Worm (Caenorhabditis elegans) whole organism, young adult: ENCODE results near the gene valv-1.
A peak's percentile ranks its signal among the peaks of the same experiment; 100 is the strongest.

ENCODE experiments used
- B0019.2 ChIP-seq: fragments of 200-800 bp; sonication (Bioruptor generic); conservative IDR thresholded peaks from 2 replicates; pipeline ENCODE4 v1.3.6; 2022; ENCODE audit warnings: missing genetic modification reagents, missing genetic modification characterization, missing compliant biosample characterization
- B0261.1 ChIP-seq: sonication (generic microtip); optimal IDR thresholded peaks from 2 replicates; lab custom pipeline; 2016; ENCODE audit warnings: mild to moderate bottlenecking, missing genetic modification characterization, moderate library complexity, missing compliant biosample characterization
- B0336.3 ChIP-seq: fragments of 200-800 bp; sonication (Bioruptor generic); IDR thresholded peaks from 2 replicates; pipeline ENCODE4 v1.3.6; 2022; ENCODE audit warnings: missing genetic modification characterization, missing compliant biosample characterization
- F23B12.7 ChIP-seq: sonication (generic microtip); optimal IDR thresholded peaks from 2 replicates; lab custom pipeline; 2017; ENCODE audit warnings: missing genetic modification characterization, mild to moderate bottlenecking, missing compliant biosample characterization, antibody characterized with exemption, moderate library complexity; ENCODE audit not compliant: insufficient read depth
- F52B5.7 ChIP-seq: sonication (generic microtip); optimal IDR thresholded peaks from 2 replicates; lab custom pipeline; 2016; ENCODE audit warnings: mild to moderate bottlenecking, missing genetic modification characterization, missing compliant biosample characterization
- F55B11.4 ChIP-seq: sonication (generic microtip); optimal IDR thresholded peaks from 2 replicates; lab custom pipeline; 2016; ENCODE audit warnings: missing compliant biosample characterization, missing genetic modification characterization, borderline replicate concordance; ENCODE audit not compliant: insufficient read depth
- K11D2.4 ChIP-seq: fragments of 200-800 bp; sonication (Bioruptor generic); IDR thresholded peaks from 2 replicates; pipeline ENCODE4 v1.3.6; 2022; ENCODE audit warnings: missing genetic modification reagents, missing genetic modification characterization, missing compliant biosample characterization
- K12H6.12 ChIP-seq: fragments of 200-800 bp; sonication (Bioruptor generic); optimal IDR thresholded peaks from 2 replicates; lab custom pipeline; 2018; ENCODE audit warnings: mild to moderate bottlenecking, missing genetic modification characterization, missing compliant biosample characterization
- Y56A3A.18 ChIP-seq: fragments of 200-800 bp; sonication (Bioruptor generic); IDR thresholded peaks from 2 replicates; pipeline ENCODE4 v1.3.6; 2022; ENCODE audit warnings: missing genetic modification reagents, missing genetic modification characterization, missing compliant biosample characterization
- Y79H2A.3 ChIP-seq: fragments of 200-800 bp; sonication (Bioruptor generic); conservative IDR thresholded peaks from 2 replicates; pipeline ENCODE4 v1.3.6; 2022; ENCODE audit warnings: missing genetic modification reagents, missing genetic modification characterization, missing compliant biosample characterization
- Y95B8A.8 ChIP-seq: fragments of 200-800 bp; sonication (Bioruptor generic); IDR thresholded peaks from 2 replicates; pipeline ENCODE4 v1.3.6; 2022; ENCODE audit warnings: missing genetic modification reagents, missing genetic modification characterization, missing compliant biosample characterization
- ama-1 ChIP-seq, 3 experiments: fragments of 150-350 bp in 1 of 3; sonication (generic microtip) in 2 of 3; optimal IDR thresholded peaks; 2 replicates each; lab custom pipeline; 2014 to 2018; ENCODE audit warnings: missing biosample characterization in 2 of 3, missing genetic modification characterization in 2 of 3, missing genetic modification reagents in 2 of 3
- aptf-3 ChIP-seq: fragments of 200-800 bp; sonication (Bioruptor generic); IDR thresholded peaks from 2 replicates; pipeline ENCODE4 v1.3.6; 2022; ENCODE audit warnings: missing genetic modification characterization, missing compliant biosample characterization
- athp-1 ChIP-seq: sonication (generic microtip); optimal IDR thresholded peaks from 2 replicates; lab custom pipeline; 2017; ENCODE audit warnings: mild to moderate bottlenecking, missing genetic modification characterization, missing compliant biosample characterization
- attf-6 ChIP-seq: fragments of 200-800 bp; sonication (Bioruptor generic); IDR thresholded peaks from 2 replicates; pipeline ENCODE4 v1.3.6; 2022; ENCODE audit warnings: missing genetic modification reagents, missing genetic modification characterization, missing compliant biosample characterization
- ceh-40 ChIP-seq: fragments of 200-800 bp; sonication (Bioruptor generic); IDR thresholded peaks from 2 replicates; pipeline ENCODE4 v1.3.6; 2022; ENCODE audit warnings: missing genetic modification characterization, missing compliant biosample characterization
- ceh-91 ChIP-seq: fragments of 200-800 bp; sonication (Bioruptor generic); IDR thresholded peaks from 2 replicates; pipeline ENCODE4 v1.3.6; 2022; ENCODE audit warnings: missing genetic modification reagents, missing genetic modification characterization, missing compliant biosample characterization
- dox-1 ChIP-seq: fragments of 200-800 bp; sonication (Bioruptor generic); IDR thresholded peaks from 2 replicates; pipeline ENCODE4 v1.3.6; 2022; ENCODE audit warnings: missing genetic modification reagents, missing genetic modification characterization, missing compliant biosample characterization
- egl-18 ChIP-seq: fragments of 200-800 bp; sonication (Bioruptor generic); IDR thresholded peaks from 2 replicates; pipeline ENCODE4 v1.3.6; 2022; ENCODE audit warnings: missing genetic modification reagents, missing genetic modification characterization, missing compliant biosample characterization
- ekl-4 ChIP-seq: fragments of 200-800 bp; sonication (Bioruptor generic); IDR thresholded peaks from 2 replicates; pipeline ENCODE4 v1.3.6; 2022; ENCODE audit warnings: missing genetic modification reagents, missing genetic modification characterization, missing compliant biosample characterization
- fkh-3 ChIP-seq: sonication (generic microtip); optimal IDR thresholded peaks from 2 replicates; lab custom pipeline; 2016; ENCODE audit warnings: mild to moderate bottlenecking, missing genetic modification characterization, missing compliant biosample characterization
- gei-17 ChIP-seq: fragments of 200-800 bp; sonication (Bioruptor generic); optimal IDR thresholded peaks from 2 replicates; lab custom pipeline; 2018; ENCODE audit warnings: mild to moderate bottlenecking, missing genetic modification characterization, missing compliant biosample characterization
- him-1 ChIP-seq: sonication (generic microtip); optimal IDR thresholded peaks from 2 replicates; lab custom pipeline; 2016; ENCODE audit warnings: missing genotype, missing genetic modification reagents, missing genetic modification characterization, missing compliant biosample characterization
- hmg-1.2 ChIP-seq: fragments of 200-800 bp; sonication (Bioruptor generic); IDR thresholded peaks from 2 replicates; pipeline ENCODE4 v1.3.6; 2022; ENCODE audit warnings: missing genetic modification reagents, missing genetic modification characterization, missing compliant biosample characterization
- let-607 ChIP-seq, 2 experiments: fragments of 200-800 bp in 1 of 2; sonication (Bioruptor generic) in 1 of 2; sonication (generic microtip) in 1 of 2; optimal IDR thresholded peaks; 2 replicates each; lab custom pipeline; 2016 to 2018; ENCODE audit warnings: mild to moderate bottlenecking in 2 of 2, missing compliant biosample characterization in 2 of 2, missing genetic modification characterization in 2 of 2, moderate library complexity in 2 of 2, missing genotype in 1 of 2
- lin-26 ChIP-seq: fragments of 200-800 bp; sonication (Bioruptor generic); IDR thresholded peaks from 2 replicates; pipeline ENCODE4 v1.3.6; 2022; ENCODE audit warnings: missing genetic modification reagents, missing genetic modification characterization, missing compliant biosample characterization
- lin-40 ChIP-seq: sonication (generic microtip); optimal IDR thresholded peaks from 2 replicates; lab custom pipeline; 2016; ENCODE audit warnings: missing genetic modification characterization, mild to moderate bottlenecking, missing compliant biosample characterization, missing genotype, missing genetic modification reagents
- lin-54 ChIP-seq: fragments of 200-800 bp; sonication (Bioruptor generic); optimal IDR thresholded peaks from 2 replicates; lab custom pipeline; 2018; ENCODE audit warnings: mild to moderate bottlenecking, missing genetic modification characterization, missing compliant biosample characterization
- lsl-1 ChIP-seq: fragments of 200-800 bp; sonication (Bioruptor generic); optimal IDR thresholded peaks from 2 replicates; lab custom pipeline; 2018; ENCODE audit warnings: mild to moderate bottlenecking, missing genetic modification characterization, moderate library complexity, missing compliant biosample characterization
- madf-8 ChIP-seq: fragments of 200-800 bp; sonication (Bioruptor generic); conservative IDR thresholded peaks from 2 replicates; pipeline ENCODE4 v1.3.6; 2022; ENCODE audit warnings: missing genetic modification reagents, missing genetic modification characterization, missing compliant biosample characterization
- mcd-1 ChIP-seq: fragments of 200-800 bp; sonication (Bioruptor generic); IDR thresholded peaks from 2 replicates; pipeline ENCODE4 v1.3.6; 2022; ENCODE audit warnings: missing genetic modification reagents, missing genetic modification characterization, missing compliant biosample characterization
- nhr-120 ChIP-seq: fragments of 200-800 bp; sonication (Bioruptor generic); IDR thresholded peaks from 2 replicates; pipeline ENCODE4 v1.3.6; 2022; ENCODE audit warnings: missing genetic modification characterization, missing compliant biosample characterization
- nhr-27 ChIP-seq: fragments of 200-800 bp; sonication (Bioruptor generic); optimal IDR thresholded peaks from 2 replicates; lab custom pipeline; 2018; ENCODE audit warnings: mild to moderate bottlenecking, missing genetic modification characterization, moderate library complexity, missing compliant biosample characterization
- nhr-80 ChIP-seq: sonication (generic microtip); optimal IDR thresholded peaks from 2 replicates; lab custom pipeline; 2016; ENCODE audit warnings: missing genetic modification characterization, missing compliant biosample characterization
- pbrm-1 ChIP-seq: fragments of 200-800 bp; sonication (Bioruptor generic); IDR thresholded peaks from 2 replicates; pipeline ENCODE4 v1.3.6; 2022; ENCODE audit warnings: missing genetic modification reagents, missing genetic modification characterization, missing compliant biosample characterization
- rcor-1 ChIP-seq: fragments of 200-800 bp; sonication (Bioruptor generic); IDR thresholded peaks from 2 replicates; pipeline ENCODE4 v1.3.6; 2022; ENCODE audit warnings: missing genetic modification reagents, missing genetic modification characterization, missing compliant biosample characterization
- rec-8 ChIP-seq, 2 experiments: sonication (generic microtip); optimal IDR thresholded peaks; 2 replicates each; lab custom pipeline; 2016; ENCODE audit warnings: mild to moderate bottlenecking in 2 of 2, missing genetic modification characterization in 2 of 2, missing genetic modification reagents in 2 of 2, missing genotype in 2 of 2, missing biosample characterization in 1 of 2, missing compliant biosample characterization in 1 of 2, moderate library complexity in 1 of 2
- repo-1 ChIP-seq: sonication (generic microtip); optimal IDR thresholded peaks from 2 replicates; lab custom pipeline; 2017; ENCODE audit warnings: mild to moderate bottlenecking, missing genetic modification characterization, missing compliant biosample characterization
- snpc-3.4 ChIP-seq: sonication (generic microtip); optimal IDR thresholded peaks from 2 replicates; lab custom pipeline; 2017; ENCODE audit warnings: missing genetic modification characterization, mild to moderate bottlenecking, missing compliant biosample characterization, antibody characterized with exemption, moderate library complexity, missing genotype, missing genetic modification reagents
- snpc-4 ChIP-seq, 5 experiments: fragments of 150-350 bp in 1 of 5; sonication (generic microtip) in 4 of 5; optimal IDR thresholded peaks; 2 replicates each; lab custom pipeline; 2014 to 2018; ENCODE audit warnings: missing genetic modification characterization in 5 of 5, missing biosample characterization in 3 of 5, antibody characterized with exemption in 2 of 5, mild to moderate bottlenecking in 2 of 5, missing compliant biosample characterization in 2 of 5, missing genotype in 2 of 5, moderate library complexity in 2 of 5, missing genetic modification reagents in 1 of 5
- zfh-2 ChIP-seq: fragments of 200-800 bp; sonication (Bioruptor generic); conservative IDR thresholded peaks from 2 replicates; pipeline ENCODE4 v1.3.6; 2022; ENCODE audit warnings: missing genetic modification reagents, missing genetic modification characterization, missing compliant biosample characterization
- ztf-6 ChIP-seq: fragments of 200-800 bp; sonication (Bioruptor generic); IDR thresholded peaks from 2 replicates; pipeline ENCODE4 v1.3.6; 2022; ENCODE audit warnings: missing genetic modification reagents, missing genetic modification characterization, missing compliant biosample characterization

Gene valv-1

ce11 chrIV:7485565-7486200 lies 40.5 kb upstream of the valv-1 start (continued):
- TF ChIP-seq lsl-1 (GFP tag; lab: Kevin White, UChicago), result peak; percentile 31
- 0 out of 2 replicates have a peak, but pooled peaks have one; percentile 3 for TF ChIP-seq ceh-40
- TF ChIP-seq Y95B8A.8 (GFP tag; lab: Robert Waterston, UW), result peak; percentile 51; the same call in 1 of the 2 replicates
- TF ChIP-seq snpc-3.4 (tag; lab: Kevin White, UChicago), result peak; percentile 49
- TF ChIP-seq ekl-4 (GFP tag; lab: Robert Waterston, UW), result peak; percentile 37; the same call in 1 of the 2 replicates
- peak; percentile 47 for TF ChIP-seq lin-54 (GFP tag; lab: Kevin White, UChicago)
- TF ChIP-seq B0336.3, result 0 out of 2 replicates have a peak, but pooled peaks have one; percentile 34

- TF ChIP-seq hmg-1.2 (0 out of 2 replicates have a peak, but pooled peaks have one; percentile 8), pbrm-1 (GFP tag; lab: Robert Waterston, UW) (peak; percentile 41; the same call in 1 of the 2 replicates), nhr-120 (no peak), K12H6.12 (tag; lab: Kevin White, UChicago) (no peak)
These were observed 33.0 kb upstream of the valv-1 start, which contains the start of gene rod-1 for ce11 chrIV:7478134-7478533. Gene rod-1 (plus strand): TSS chrIV:7478452.

ce11 chrIV:7477697-7478096 lies 32.6 kb upstream of the valv-1 start:
- TF ChIP-seq lin-40 (tag; lab: Kevin White, UChicago), result no peak
- TF ChIP-seq Y56A3A.18, result no peak
- no peak for TF ChIP-seq aptf-3 (GFP tag; lab: Robert Waterston, UW)
- TF ChIP-seq nhr-27 (tag; lab: Kevin White, UChicago), result no peak
- no peak for TF ChIP-seq F23B12.7 (tag; lab: Kevin White, UChicago)
- no peak for TF ChIP-seq zfh-2
- TF ChIP-seq K11D2.4 (GFP tag; lab: Robert Waterston, UW), result no peak
- TF ChIP-seq snpc-4 (GFP tag; optimal IDR thresholded peaks at IDR 0.05; lab: Kevin White, UChicago), result peak; percentile 77
- TF ChIP-seq snpc-4 (tag; optimal IDR thresholded peaks at IDR 0.05; lab: Kevin White, UChicago), result peak in 3 of 4 experiments; percentile 40 to 61 (median 41)
- TF ChIP-seq gei-17 (GFP tag; lab: Kevin White, UChicago), result no peak
- peak; percentile 80 for TF ChIP-seq rcor-1
- TF ChIP-seq madf-8 (GFP tag; lab: Robert Waterston, UW), result peak; percentile 95
- TF ChIP-seq B0019.2 (GFP tag; lab: Robert Waterston, UW), result peak; percentile 88
- 0 out of 2 replicates have a peak, but pooled peaks have one; percentile 17 for TF ChIP-seq B0336.3
- no peak for TF ChIP-seq him-1
- TF ChIP-seq ceh-91, result peak; percentile 92
- TF ChIP-seq let-607 (tag; optimal IDR thresholded peaks at IDR 0.05; lab: Kevin White, UChicago), result no peak
- TF ChIP-seq B0261.1 (tag; lab: Kevin White, UChicago), result no peak
- no peak for TF ChIP-seq ama-1 (optimal IDR thresholded peaks at IDR 0.05; lab: Kevin White, UChicago)
- TF ChIP-seq ama-1 (GFP tag; optimal IDR thresholded peaks at IDR 0.05; lab: Kevin White, UChicago), result no peak
- TF ChIP-seq lin-26 (GFP tag; lab: Robert Waterston, UW), result no peak
- TF ChIP-seq F52B5.7 (tag; lab: Kevin White, UChicago), result no peak
- peak; percentile 37 for TF ChIP-seq athp-1 (tag; lab: Kevin White, UChicago)
- no peak for TF ChIP-seq attf-6 (GFP tag; lab: Robert Waterston, UW)
- TF ChIP-seq ztf-6 (GFP tag; lab: Robert Waterston, UW), result no peak
- TF ChIP-seq F55B11.4 (tag; lab: Kevin White, UChicago), result no peak
- peak; percentile 54; the same call in 1 of the 2 replicates for TF ChIP-seq mcd-1 (GFP tag; lab: Robert Waterston, UW)
- TF ChIP-seq repo-1 (tag; lab: Kevin White, UChicago), result no peak
- peak; percentile 88 for TF ChIP-seq dox-1 (GFP tag; lab: Robert Waterston, UW)
- TF ChIP-seq nhr-80, result no peak
- TF ChIP-seq ceh-40, result no peak
- TF ChIP-seq egl-18 (GFP tag; lab: Robert Waterston, UW), result no peak
- TF ChIP-seq Y79H2A.3 (GFP tag; lab: Robert Waterston, UW), result no peak
- TF ChIP-seq rec-8 (tag; optimal IDR thresholded peaks at IDR 0.05; lab: Kevin White, UChicago), result no peak
- TF ChIP-seq fkh-3, result no peak
